Fruit fly (Drosophila melanogaster) whole organism, embryonic: ENCODE data around the gene CG1607.

ENCODE experiments used
- Bdp1 ChIP-seq: fragments of 200-800 bp; sonication (Bioruptor generic); optimal IDR thresholded peaks from 3 replicates; lab custom pipeline; 2016; ENCODE audit warnings: missing biosample characterization, missing genetic modification characterization
- CG12236 ChIP-seq: fragments of 200-800 bp; sonication (Bioruptor generic); optimal IDR thresholded peaks from 2 replicates; lab custom pipeline; 2016; ENCODE audit warnings: missing biosample characterization, missing genetic modification characterization
- CTCF ChIP-seq: fragments of 200-800 bp; sonication (Bioruptor generic); optimal IDR thresholded peaks from 2 replicates; lab custom pipeline; 2017; ENCODE audit warnings: missing biosample characterization, mild to moderate bottlenecking, missing genetic modification characterization, moderate library complexity
- Lhr ChIP-seq: fragments of 200-800 bp; sonication (Bioruptor generic); optimal IDR thresholded peaks from 3 replicates; lab custom pipeline; 2017; ENCODE audit warnings: mild to moderate bottlenecking, missing biosample characterization, missing genetic modification reagents, missing genetic modification characterization
- cwo ChIP-seq: fragments of 200-800 bp; sonication (Bioruptor generic); optimal IDR thresholded peaks from 3 replicates; lab custom pipeline; 2017; ENCODE audit warnings: missing biosample characterization, missing genetic modification characterization, mild to moderate bottlenecking, moderate library complexity, missing genetic modification reagents
- fd3F ChIP-seq: fragments of 200-800 bp; sonication (Bioruptor generic); optimal IDR thresholded peaks from 2 replicates; lab custom pipeline; 2018; ENCODE audit warnings: missing biosample characterization, mild to moderate bottlenecking, missing genetic modification characterization, moderate library complexity
- hkb ChIP-seq, 2 experiments: fragments of 200-800 bp in 1 of 2; fragments of >200 bp in 1 of 2; sonication (Bioruptor generic) in 1 of 2; IDR thresholded peaks in 1 of 2; optimal IDR thresholded peaks in 1 of 2; 2 replicates each; pipeline versions ENCODE4 v1.3.6 to Lab custom; 2017 to 2022; ENCODE audit warnings: missing biosample characterization in 1 of 2, missing genetic modification characterization in 1 of 2
- otp ChIP-seq: fragments of 200-800 bp; sonication (Bioruptor generic); IDR thresholded peaks from 3 replicates; pipeline ENCODE4, ENCODE4 v1.3.6; 2022; ENCODE audit warnings: missing biosample characterization, missing genetic modification characterization
- sc ChIP-seq, 3 experiments: fragments of >200 bp in 2 of 3; fragments of 200-800 bp in 1 of 3; sonication (Bioruptor generic) in 1 of 3; optimal IDR thresholded peaks; 2 replicates in 2 of 3; 3 replicates in 1 of 3; lab custom pipeline; 2017; ENCODE audit warnings: mild to moderate bottlenecking in 1 of 3, missing biosample characterization in 1 of 3, missing genetic modification characterization in 1 of 3, missing genetic modification reagents in 1 of 3
- usp ChIP-seq: fragments of >200 bp; optimal IDR thresholded peaks from 2 replicates; lab custom pipeline; 2017; ENCODE audit warnings: missing biosample characterization, missing genetic modification characterization

- TF ChIP-seq cwo (GFP tag; lab: Kevin White, UChicago) (no peak), Bdp1 (no peak), otp (GFP tag; lab: Robert Waterston, UW) (no peak), usp (GFP tag; lab: Kevin White, UChicago) (no peak), fd3F (GFP tag; lab: Kevin White, UChicago) (no peak), sc (optimal IDR thresholded peaks at IDR 0.05; lab: Kevin White, UChicago) (no peak), sc (GFP tag; optimal IDR thresholded peaks at IDR 0.05; lab: Kevin White, UChicago) (no peak), Lhr (GFP tag; lab: Kevin White, UChicago) (no peak), CTCF (GFP tag; lab: Kevin White, UChicago) (no peak), CG12236 (GFP tag; lab: Kevin White, UChicago) (no peak), hkb (optimal IDR thresholded peaks at IDR 0.05; lab: Kevin White, UChicago) (no peak), hkb (GFP tag; IDR thresholded peaks at IDR 0.05; lab: Robert Waterston, UW) (no peak)
These were observed 39.3 kb upstream of the CG1607 start for dm6 chr3R:31342574-31342973.
